Worm (Caenorhabditis elegans): ENCODE data around the gene gtf-2A2.

DNA sequence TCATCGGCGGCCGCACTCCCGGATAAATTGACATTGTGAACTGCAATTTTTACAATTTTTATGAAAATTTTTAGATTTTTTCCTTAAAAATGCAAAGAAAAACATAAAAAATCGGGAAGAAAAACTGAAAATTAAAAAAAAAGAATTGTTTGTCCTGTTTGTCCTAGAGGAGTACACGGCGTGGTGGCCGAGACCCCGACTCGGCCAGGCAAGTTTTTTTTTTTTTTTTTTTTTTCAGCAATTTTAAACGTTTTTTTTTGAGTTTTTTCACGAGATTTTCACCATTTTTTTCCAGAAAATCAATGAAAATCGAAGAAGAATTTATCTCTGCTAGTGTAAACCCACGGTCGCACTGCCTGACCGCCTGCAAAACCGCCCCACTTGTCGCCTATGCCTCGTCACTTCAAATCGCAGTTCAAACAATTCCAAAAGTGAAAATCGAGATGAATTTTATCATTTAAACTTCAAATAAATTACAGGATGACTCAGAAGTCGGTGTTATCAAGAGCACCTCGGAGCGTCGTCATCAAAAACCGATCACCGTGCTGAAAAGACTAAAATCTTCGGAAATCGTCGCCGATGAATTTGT, 48.9 kb downstream of the gtf-2A2 start, which contains the start of the genes taf-7.2 and elpc-2:
- no peak for TF ChIP-seq elt-1 (tag; optimal IDR thresholded peaks at IDR 0.05; ENCODE audit: borderline replicate concordance, insufficient read depth)
- TF ChIP-seq blmp-1 (tag; optimal IDR thresholded peaks at IDR 0.05) = no peak
- TF ChIP-seq flh-1 (GFP tag; optimal IDR thresholded peaks at IDR 0.05) = no peak
- no peak for TF ChIP-seq snpc-4 (tag; optimal IDR thresholded peaks at IDR 0.05)
- TF ChIP-seq unc-62 (GFP tag; optimal IDR thresholded peaks at IDR 0.05) = no peak
- TF ChIP-seq nhr-2 (tag; optimal IDR thresholded peaks at IDR 0.05) = no peak
- no peak for TF ChIP-seq pha-4 (tag; optimal IDR thresholded peaks at IDR 0.05)
- no peak for TF ChIP-seq unc-120 (tag; optimal IDR thresholded peaks at IDR 0.05; ENCODE audit: poor library complexity, severe bottlenecking)
- no peak for TF ChIP-seq elt-3 (tag; optimal IDR thresholded peaks at IDR 0.05)
